Worm (Caenorhabditis elegans) whole organism, L4/young adult: ENCODE data around the gene C06B3.1.

ENCODE experiments used
- W03F9.2 ChIP-seq: fragments of 150-350 bp; optimal IDR thresholded peaks from 2 replicates; lab custom pipeline; 2014; ENCODE audit warnings: missing biosample characterization, missing genetic modification characterization
- him-1 ChIP-seq: sonication (generic microtip); optimal IDR thresholded peaks from 2 replicates; lab custom pipeline; 2016; ENCODE audit warnings: missing genotype, missing genetic modification reagents, missing genetic modification characterization, missing compliant biosample characterization

- no peak for TF ChIP-seq W03F9.2
- TF ChIP-seq him-1 (tag; lab: Kevin White, UChicago): no peak
Observed at ce11 chrV:13879241-13879640, 23.4 kb upstream of the C06B3.1 start, which contains the start of gene lbp-7.
